Worm (Caenorhabditis elegans) whole organism, midembryonic: Measurements from ENCODE around the gene F15H10.7.

Experiments used
- T22C8.4 ChIP-seq: fragments of 200-800 bp; sonication (Bioruptor generic); IDR thresholded peaks from 2 replicates; pipeline ENCODE4 v1.3.6; 2022; ENCODE audit warnings: missing genetic modification characterization, missing compliant biosample characterization
- flt-1 ChIP-seq: fragments of 200-800 bp; sonication (Bioruptor generic); IDR thresholded peaks from 2 replicates; pipeline ENCODE4 v1.3.6; 2022; ENCODE audit warnings: missing genetic modification characterization, missing compliant biosample characterization
- klf-2 ChIP-seq: fragments of 200-800 bp; sonication (Bioruptor generic); conservative IDR thresholded peaks from 2 replicates; pipeline ENCODE4 v1.3.6; 2022; ENCODE audit warnings: missing genetic modification reagents, missing genetic modification characterization, missing compliant biosample characterization
- med-1 ChIP-seq: sonication (generic microtip); optimal IDR thresholded peaks from 2 replicates; lab custom pipeline; 2017; ENCODE audit warnings: missing genetic modification characterization, mild to moderate bottlenecking, missing compliant biosample characterization, antibody characterized with exemption, missing genetic modification reagents; ENCODE audit not compliant: insufficient read depth
- ref-1 ChIP-seq: fragments of 200-800 bp; sonication (Bioruptor generic); conservative IDR thresholded peaks from 2 replicates; pipeline ENCODE4 v1.3.6; 2022; ENCODE audit warnings: missing genetic modification reagents, missing genetic modification characterization, missing compliant biosample characterization
- tab-1 ChIP-seq: fragments of 200-800 bp; sonication (Bioruptor generic); IDR thresholded peaks from 2 replicates; pipeline ENCODE4 v1.3.6; 2022; ENCODE audit warnings: missing genetic modification characterization, missing compliant biosample characterization
- ztf-23 ChIP-seq: fragments of 200-800 bp; sonication (Bioruptor generic); IDR thresholded peaks from 2 replicates; pipeline ENCODE4 v1.3.6; 2022; ENCODE audit warnings: missing genetic modification reagents, missing genetic modification characterization, missing compliant biosample characterization

- no peak for TF ChIP-seq med-1 (GFP tag; lab: Kevin White, UChicago)
- TF ChIP-seq tab-1 = no peak
- TF ChIP-seq flt-1 (GFP tag; lab: Robert Waterston, UW) = no peak
- TF ChIP-seq ref-1 (GFP tag; lab: Robert Waterston, UW) = no peak
- TF ChIP-seq T22C8.4 (GFP tag; lab: Robert Waterston, UW) = no peak
- TF ChIP-seq klf-2 = no peak
- TF ChIP-seq ztf-23 (GFP tag; lab: Robert Waterston, UW) = no peak
Observed at ce11 chrV:10436612-10437011, 30.4 kb upstream of the F15H10.7 start, which contains the start of gene set-22.
